Worm (Caenorhabditis elegans) whole organism, early embryonic: Measurements from ENCODE around the gene sto-3.

Source experiments
- ceh-36 ChIP-seq: sonication (generic microtip); optimal IDR thresholded peaks from 2 replicates; lab custom pipeline; 2016; ENCODE audit warnings: missing genetic modification characterization, inconsistent platforms, missing compliant biosample characterization
- hmg-4 ChIP-seq: fragments of 200-800 bp; sonication (Bioruptor generic); optimal IDR thresholded peaks from 2 replicates; lab custom pipeline; 2018; ENCODE audit warnings: mild to moderate bottlenecking, missing genetic modification characterization, missing compliant biosample characterization

DNA sequence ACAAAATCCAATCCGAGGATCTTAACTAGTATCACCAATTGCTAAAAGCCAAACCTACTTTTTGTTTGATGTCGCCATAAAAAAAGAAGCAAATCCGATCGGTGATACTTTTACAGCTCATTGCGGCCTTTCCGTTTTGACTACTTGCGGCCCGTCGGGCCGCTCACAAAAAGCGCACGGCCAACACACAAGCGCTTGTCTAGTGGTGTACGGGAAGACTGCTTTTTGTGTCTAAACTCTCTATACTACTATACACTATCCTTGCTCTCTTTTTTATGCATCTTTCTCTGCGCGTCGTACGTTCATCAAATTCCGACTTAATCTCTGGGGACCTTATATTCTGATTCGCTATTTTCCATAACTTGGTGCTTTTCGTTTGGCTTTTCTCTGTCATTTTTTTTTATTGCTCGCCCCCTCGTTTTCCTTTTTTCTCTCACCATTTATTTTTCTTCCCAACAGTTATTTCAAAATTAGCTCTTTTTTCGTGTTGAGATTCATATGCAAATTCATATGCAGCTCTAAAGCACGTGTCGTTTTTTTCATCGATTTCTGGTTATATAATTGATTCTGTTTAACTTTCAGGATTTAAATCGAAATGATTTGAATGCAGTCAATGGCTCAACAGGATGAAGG is 44.8 kb upstream of the sto-3 start, which contains the start of gene noca-2:
- TF ChIP-seq hmg-4 (GFP tag; lab: Kevin White, UChicago) (peak; percentile 64), ceh-36 (tag; lab: Kevin White, UChicago) (no peak)
